Worm (Caenorhabditis elegans) whole organism, L2 larva: Measurements from ENCODE around the gene col-117.

ENCODE experiments used
- C34F6.9 ChIP-seq: fragments of 150-350 bp; optimal IDR thresholded peaks from 2 replicates; lab custom pipeline; 2014; ENCODE audit warnings: missing biosample characterization, missing genetic modification characterization
- F13H6.1 ChIP-seq: sonication (generic microtip); optimal IDR thresholded peaks from 2 replicates; lab custom pipeline; 2016; ENCODE audit warnings: missing genetic modification characterization, missing compliant biosample characterization
- R02D3.7 ChIP-seq: fragments of 150-350 bp; optimal IDR thresholded peaks from 2 replicates; lab custom pipeline; 2014; ENCODE audit warnings: missing biosample characterization, missing genetic modification characterization
- ZK546.5 ChIP-seq: sonication (generic microtip); optimal IDR thresholded peaks from 2 replicates; lab custom pipeline; 2017; ENCODE audit warnings: missing biosample characterization, missing genetic modification characterization
- aly-2 ChIP-seq: fragments of 150-350 bp; optimal IDR thresholded peaks from 2 replicates; lab custom pipeline; 2014; ENCODE audit warnings: missing biosample characterization, missing genetic modification characterization
- ama-1 ChIP-seq: fragments of 150-350 bp; optimal IDR thresholded peaks from 2 replicates; lab custom pipeline; 2018; ENCODE audit warnings: inconsistent platforms
- blmp-1 ChIP-seq: sonication (generic microtip); optimal IDR thresholded peaks from 2 replicates; lab custom pipeline; 2017; ENCODE audit warnings: missing genetic modification characterization, mild to moderate bottlenecking, missing compliant biosample characterization, antibody characterized with exemption, moderate library complexity; ENCODE audit not compliant: insufficient read depth
- ceh-16 ChIP-seq: fragments of 150-350 bp; optimal IDR thresholded peaks from 2 replicates; lab custom pipeline; 2014; ENCODE audit warnings: missing biosample characterization, missing genetic modification characterization
- ceh-82 ChIP-seq: fragments of 150-350 bp; optimal IDR thresholded peaks from 2 replicates; lab custom pipeline; 2014; ENCODE audit warnings: missing biosample characterization, missing genetic modification characterization
- crh-2 ChIP-seq: sonication (generic microtip); optimal IDR thresholded peaks from 2 replicates; lab custom pipeline; 2017; ENCODE audit warnings: missing biosample characterization, missing genetic modification characterization
- dmd-4 ChIP-seq: sonication (generic microtip); optimal IDR thresholded peaks from 2 replicates; lab custom pipeline; 2017; ENCODE audit warnings: missing biosample characterization, missing genetic modification characterization
- egl-27 ChIP-seq: sonication (generic microtip); optimal IDR thresholded peaks from 3 replicates; lab custom pipeline; 2017; ENCODE audit warnings: missing biosample characterization, missing genetic modification reagents, missing genetic modification characterization
- elt-3 ChIP-seq: sonication (generic microtip); optimal IDR thresholded peaks from 2 replicates; lab custom pipeline; 2017; ENCODE audit warnings: missing biosample characterization, missing genetic modification characterization
- fos-1 ChIP-seq: fragments of 150-350 bp; optimal IDR thresholded peaks from 2 replicates; lab custom pipeline; 2014; ENCODE audit warnings: missing biosample characterization, missing genetic modification characterization
- gmeb-1 ChIP-seq: fragments of 150-350 bp; optimal IDR thresholded peaks from 2 replicates; lab custom pipeline; 2014; ENCODE audit warnings: missing biosample characterization, missing genetic modification characterization
- lin-11 ChIP-seq: fragments of 150-350 bp; sonication (generic microtip); optimal IDR thresholded peaks from 2 replicates; lab custom pipeline; 2014; ENCODE audit warnings: missing biosample characterization, missing genetic modification characterization, inconsistent platforms, mixed read lengths
- lin-13 ChIP-seq: fragments of 150-350 bp; optimal IDR thresholded peaks from 2 replicates; lab custom pipeline; 2014; ENCODE audit warnings: missing biosample characterization, missing genetic modification reagents, missing genetic modification characterization
- lin-39 ChIP-seq: fragments of 150-350 bp; optimal IDR thresholded peaks from 2 replicates; lab custom pipeline; 2014; ENCODE audit warnings: missing biosample characterization, missing genetic modification reagents, missing genetic modification characterization
- lsy-2 ChIP-seq, 2 experiments: fragments of 150-350 bp in 1 of 2; sonication (generic microtip) in 1 of 2; optimal IDR thresholded peaks; 2 replicates each; lab custom pipeline; 2014 to 2017; ENCODE audit warnings: missing biosample characterization in 2 of 2, missing genetic modification characterization in 2 of 2
- mab-5 ChIP-seq: fragments of 150-350 bp; optimal IDR thresholded peaks from 2 replicates; lab custom pipeline; 2014; ENCODE audit warnings: missing biosample characterization, missing genetic modification characterization
- mbf-1 ChIP-seq: sonication (generic microtip); optimal IDR thresholded peaks from 2 replicates; lab custom pipeline; 2017; ENCODE audit warnings: missing biosample characterization, missing genetic modification characterization
- mdl-1 ChIP-seq, 2 experiments: fragments of 150-350 bp in 1 of 2; sonication (generic microtip) in 1 of 2; optimal IDR thresholded peaks; 2 replicates each; lab custom pipeline; 2017; ENCODE audit warnings: missing biosample characterization in 2 of 2, missing genetic modification characterization in 2 of 2
- nhr-10 ChIP-seq: sonication (generic microtip); optimal IDR thresholded peaks from 2 replicates; lab custom pipeline; 2017; ENCODE audit warnings: missing biosample characterization, missing genetic modification characterization
- nhr-11 ChIP-seq: fragments of 150-350 bp; optimal IDR thresholded peaks from 2 replicates; lab custom pipeline; 2014; ENCODE audit warnings: missing biosample characterization, missing genetic modification characterization
- nhr-12 ChIP-seq: fragments of 150-350 bp; optimal IDR thresholded peaks from 2 replicates; lab custom pipeline; 2014; ENCODE audit warnings: missing biosample characterization, missing genetic modification characterization
- nhr-129 ChIP-seq: fragments of 150-350 bp; optimal IDR thresholded peaks from 2 replicates; lab custom pipeline; 2014; ENCODE audit warnings: missing biosample characterization, missing genetic modification characterization
- nhr-21 ChIP-seq: fragments of 150-350 bp; optimal IDR thresholded peaks from 2 replicates; lab custom pipeline; 2014; ENCODE audit warnings: missing biosample characterization, missing genetic modification characterization
- nhr-237 ChIP-seq: fragments of 150-350 bp; optimal IDR thresholded peaks from 2 replicates; lab custom pipeline; 2014; ENCODE audit warnings: missing biosample characterization, missing genetic modification characterization
- nhr-25 ChIP-seq: fragments of 150-350 bp; sonication (generic microtip); optimal IDR thresholded peaks from 3 replicates; lab custom pipeline; 2014; ENCODE audit warnings: missing biosample characterization, missing genetic modification characterization
- nhr-6 ChIP-seq: fragments of 150-350 bp; optimal IDR thresholded peaks from 2 replicates; lab custom pipeline; 2014; ENCODE audit warnings: missing biosample characterization, missing genetic modification characterization
- nhr-77 ChIP-seq: fragments of 150-350 bp; optimal IDR thresholded peaks from 2 replicates; lab custom pipeline; 2014; ENCODE audit warnings: missing biosample characterization, missing genetic modification characterization
- peb-1 ChIP-seq: fragments of 150-350 bp; optimal IDR thresholded peaks from 2 replicates; lab custom pipeline; 2014; ENCODE audit warnings: missing biosample characterization, missing genetic modification characterization
- sem-4 ChIP-seq: fragments of 150-350 bp; optimal IDR thresholded peaks from 2 replicates; lab custom pipeline; 2014; ENCODE audit warnings: missing biosample characterization, missing genetic modification reagents, missing genetic modification characterization
- skn-1 ChIP-seq: sonication (generic microtip); optimal IDR thresholded peaks from 2 replicates; lab custom pipeline; 2017; ENCODE audit warnings: missing biosample characterization, missing genetic modification characterization
- sma-3 ChIP-seq: sonication (generic microtip); optimal IDR thresholded peaks from 2 replicates; lab custom pipeline; 2016; ENCODE audit warnings: missing genetic modification reagents, missing genetic modification characterization, missing compliant biosample characterization
- sma-9 ChIP-seq, 2 experiments: fragments of 150-350 bp in 1 of 2; sonication (generic microtip) in 1 of 2; optimal IDR thresholded peaks; 2 replicates each; lab custom pipeline; 2014 to 2016; ENCODE audit warnings: missing genetic modification characterization in 2 of 2, mild to moderate bottlenecking in 1 of 2, missing biosample characterization in 1 of 2, missing compliant biosample characterization in 1 of 2, missing genetic modification reagents in 1 of 2, moderate library complexity in 1 of 2
- snpc-4 ChIP-seq: fragments of 150-350 bp; optimal IDR thresholded peaks from 2 replicates; lab custom pipeline; 2014; ENCODE audit warnings: missing biosample characterization, missing genetic modification characterization
- unc-39 ChIP-seq: fragments of 150-350 bp; optimal IDR thresholded peaks from 2 replicates; lab custom pipeline; 2014; ENCODE audit warnings: missing biosample characterization, missing genetic modification characterization
- unc-55 ChIP-seq: fragments of 150-350 bp; sonication (generic microtip); optimal IDR thresholded peaks from 3 replicates; lab custom pipeline; 2014; ENCODE audit warnings: missing biosample characterization, missing genetic modification reagents, missing genetic modification characterization
- unc-62 ChIP-seq: fragments of 150-350 bp; optimal IDR thresholded peaks from 2 replicates; lab custom pipeline; 2014; ENCODE audit warnings: missing biosample characterization, missing genetic modification reagents, missing genetic modification characterization
- zag-1 ChIP-seq: fragments of 150-350 bp; optimal IDR thresholded peaks from 2 replicates; lab custom pipeline; 2014; ENCODE audit warnings: missing biosample characterization, missing genetic modification characterization
- ztf-1 ChIP-seq: fragments of 200-800 bp; sonication (Bioruptor generic); conservative IDR thresholded peaks from 2 replicates; pipeline ENCODE4 v1.3.6; 2022; ENCODE audit warnings: missing genetic modification characterization, missing compliant biosample characterization
- ztf-11 ChIP-seq: sonication (generic microtip); optimal IDR thresholded peaks from 2 replicates; lab custom pipeline; 2017; ENCODE audit warnings: missing biosample characterization, missing genetic modification characterization

The col-117 gene

DNA sequence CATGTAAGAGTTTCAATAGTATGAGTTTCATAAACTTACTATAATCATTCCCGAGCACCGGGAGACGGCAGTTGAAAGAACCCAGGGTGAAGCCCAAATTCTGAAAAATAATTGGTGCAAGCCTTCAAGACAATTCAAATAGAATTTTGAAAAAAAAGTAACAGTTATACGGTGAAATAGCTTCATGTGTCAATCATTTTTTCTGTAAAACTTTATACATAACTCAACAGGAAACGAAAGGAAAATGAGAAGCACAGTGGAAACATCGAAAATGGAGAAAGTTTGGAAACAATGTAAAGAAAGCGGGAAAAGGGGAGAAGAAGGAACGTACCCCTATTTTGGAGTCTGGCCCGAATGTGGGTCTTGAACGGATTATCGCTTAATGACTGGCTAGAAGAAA lies 49.0 kb upstream of the col-117 start, which contains the start of gene C09G9.3:
Gene C09G9.3, minus strand, starts transcription at position 101 of the 400 bp plus-strand sequence.
- TF ChIP-seq unc-55 (no peak), lin-11 (tag; lab: Kevin White, UChicago) (no peak), lsy-2 (tag; optimal IDR thresholded peaks at IDR 0.05; lab: Kevin White, UChicago) (no peak)

DNA sequence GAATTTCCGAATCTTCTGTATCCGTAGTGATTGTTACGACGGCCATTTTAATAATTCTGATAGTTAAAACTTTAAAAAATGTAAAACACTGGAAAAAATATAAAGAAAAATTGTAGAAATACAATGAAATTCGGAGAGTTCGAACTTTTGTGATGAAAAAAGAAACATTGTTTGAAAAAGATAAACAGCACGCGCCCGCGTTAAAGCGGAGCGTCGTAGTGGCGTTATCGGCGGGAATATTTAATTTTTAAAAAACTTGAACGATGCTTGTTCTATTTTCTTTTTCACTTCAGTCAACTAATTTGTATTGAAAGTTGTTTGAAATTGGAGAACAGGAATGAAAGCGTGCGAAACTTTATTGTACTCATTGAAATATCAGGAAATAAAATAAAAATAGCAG lies 45.6 kb upstream of the col-117 start, which contains the start of gene npp-23:
Gene npp-23, minus strand, starts transcription at position 56 of the 400 bp plus-strand sequence.
- TF ChIP-seq nhr-129 = no peak
- TF ChIP-seq nhr-10 = no peak
- no peak for TF ChIP-seq blmp-1 (tag; lab: Kevin White, UChicago)
- TF ChIP-seq aly-2 = no peak
- peak; percentile 12 for TF ChIP-seq snpc-4 (tag; lab: Kevin White, UChicago)
- TF ChIP-seq ZK546.5 (tag; lab: Kevin White, UChicago) = no peak
- TF ChIP-seq ztf-1 (GFP tag; lab: Robert Waterston, UW) = no peak
- no peak for TF ChIP-seq mdl-1 (tag; optimal IDR thresholded peaks at IDR 0.05; lab: Kevin White, UChicago)
- TF ChIP-seq ztf-11 (tag; lab: Kevin White, UChicago) = no peak
- no peak for TF ChIP-seq nhr-6
- no peak for TF ChIP-seq peb-1 (tag; lab: Kevin White, UChicago)
- no peak for TF ChIP-seq zag-1 (tag; lab: Kevin White, UChicago)
- TF ChIP-seq sma-3 (GFP tag; lab: Kevin White, UChicago) = peak; percentile 20
- no peak for TF ChIP-seq unc-62 (GFP tag; lab: Kevin White, UChicago)
- no peak for TF ChIP-seq crh-2 (tag; lab: Kevin White, UChicago)
- no peak for TF ChIP-seq sem-4 (tag; lab: Kevin White, UChicago)
- TF ChIP-seq fos-1 (tag; lab: Kevin White, UChicago) = no peak
- no peak for TF ChIP-seq unc-55
- no peak for TF ChIP-seq elt-3 (tag; lab: Kevin White, UChicago)
- TF ChIP-seq ceh-82 (tag; lab: Kevin White, UChicago) = no peak
- TF ChIP-seq skn-1 (tag; lab: Kevin White, UChicago) = no peak
- peak; percentile 94 for TF ChIP-seq gmeb-1 (tag; lab: Kevin White, UChicago)
- no peak for TF ChIP-seq mab-5 (tag; lab: Kevin White, UChicago)
- TF ChIP-seq nhr-12 (tag; lab: Kevin White, UChicago) = no peak

DNA sequence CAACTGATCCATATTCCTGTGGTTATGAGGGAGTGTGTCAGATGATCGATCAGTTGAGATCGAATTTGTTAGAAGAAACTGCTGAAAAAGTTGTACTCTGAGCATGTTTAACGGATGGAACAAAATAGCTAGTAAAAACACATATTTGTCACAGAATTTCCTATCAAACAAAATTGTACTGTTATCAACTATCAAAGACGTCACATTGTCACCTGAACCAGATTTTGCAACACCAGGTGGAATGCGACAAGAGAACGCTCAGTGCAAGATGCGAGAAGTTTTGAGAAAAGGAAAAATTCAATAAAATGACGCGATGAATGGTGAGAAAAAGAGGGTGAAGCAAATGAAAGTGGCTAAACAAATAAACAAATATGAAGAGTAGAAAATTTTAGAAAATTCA lies 43.6 kb upstream of the col-117 start:
- TF ChIP-seq fos-1 (tag; lab: Kevin White, UChicago) (peak; percentile 23), lsy-2 (tag; optimal IDR thresholded peaks at IDR 0.05; lab: Kevin White, UChicago) (peak in 1 of 2 experiments; percentile 10), ama-1 (lab: Kevin White, UChicago) (no peak), lin-39 (tag; lab: Kevin White, UChicago) (no peak), sma-9 (GFP tag; optimal IDR thresholded peaks at IDR 0.05; lab: Kevin White, UChicago) (peak; percentile 44), sma-9 (tag; optimal IDR thresholded peaks at IDR 0.05; lab: Kevin White, UChicago) (no peak), crh-2 (tag; lab: Kevin White, UChicago) (peak; percentile 6), sem-4 (tag; lab: Kevin White, UChicago) (no peak), unc-62 (GFP tag; lab: Kevin White, UChicago) (no peak), skn-1 (tag; lab: Kevin White, UChicago) (no peak), ztf-1 (GFP tag; lab: Robert Waterston, UW) (no peak), nhr-237 (no peak)
- TF ChIP-seq, all 48 proteins: peak for 4

DNA sequence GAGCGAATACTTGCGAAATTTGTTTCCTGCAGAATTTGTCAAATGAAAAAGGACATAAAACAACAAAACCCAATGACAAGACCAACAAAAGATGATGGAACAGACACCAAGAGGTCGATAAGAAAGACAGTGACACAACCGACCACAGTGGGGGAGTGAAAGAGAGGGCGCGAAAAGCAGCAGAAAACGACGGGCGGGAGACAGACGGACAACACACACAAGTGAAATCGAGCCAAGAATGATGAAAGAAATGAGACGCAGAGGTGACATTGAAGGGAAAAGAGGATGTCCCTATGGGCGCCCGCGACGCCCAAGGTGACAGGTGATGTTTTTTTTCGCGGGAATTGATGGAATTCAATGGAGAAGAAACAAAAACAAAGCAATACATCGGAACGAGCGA lies 42.1 kb upstream of the col-117 start:
- TF ChIP-seq nhr-21 (tag; lab: Kevin White, UChicago) (peak; percentile 52), unc-62 (GFP tag; lab: Kevin White, UChicago) (no peak), mbf-1 (no peak), C34F6.9 (tag; lab: Kevin White, UChicago) (peak; percentile 53), nhr-129 (peak; percentile 86), lsy-2 (tag; optimal IDR thresholded peaks at IDR 0.05; lab: Kevin White, UChicago) (peak in 1 of 2 experiments; percentile 53), sem-4 (tag; lab: Kevin White, UChicago) (peak; percentile 87), nhr-77 (tag; lab: Kevin White, UChicago) (no peak), nhr-6 (no peak), R02D3.7 (tag; lab: Kevin White, UChicago) (no peak), mab-5 (tag; lab: Kevin White, UChicago) (no peak), skn-1 (tag; lab: Kevin White, UChicago) (no peak), blmp-1 (tag; lab: Kevin White, UChicago) (peak; percentile 75), ama-1 (lab: Kevin White, UChicago) (peak; percentile 35), ceh-16 (tag; lab: Kevin White, UChicago) (no peak), ztf-1 (GFP tag; lab: Robert Waterston, UW) (no peak), zag-1 (tag; lab: Kevin White, UChicago) (no peak), nhr-11 (tag; lab: Kevin White, UChicago) (no peak), nhr-25 (tag; lab: Kevin White, UChicago) (peak; percentile 71), lin-11 (tag; lab: Kevin White, UChicago) (no peak), F13H6.1 (tag; lab: Kevin White, UChicago) (peak; percentile 79), fos-1 (tag; lab: Kevin White, UChicago) (peak; percentile 93), dmd-4 (tag; lab: Kevin White, UChicago) (no peak), sma-9 (GFP tag; optimal IDR thresholded peaks at IDR 0.05; lab: Kevin White, UChicago) (peak; percentile 55), sma-9 (tag; optimal IDR thresholded peaks at IDR 0.05; lab: Kevin White, UChicago) (no peak), nhr-12 (tag; lab: Kevin White, UChicago) (no peak), lin-39 (tag; lab: Kevin White, UChicago) (no peak), nhr-237 (no peak), crh-2 (tag; lab: Kevin White, UChicago) (peak; percentile 53), aly-2 (no peak), unc-55 (no peak), lin-13 (no peak), unc-39 (no peak), egl-27 (tag; lab: Kevin White, UChicago) (peak; percentile 23), peb-1 (tag; lab: Kevin White, UChicago) (no peak)
